Worm (Caenorhabditis elegans) whole organism, early embryonic: Measurements from ENCODE around the gene F49H12.3.

Experiments
- B0310.2 ChIP-seq: sonication (generic microtip); optimal IDR thresholded peaks from 2 replicates; lab custom pipeline; 2016; ENCODE audit warnings: mild to moderate bottlenecking, missing genetic modification characterization, missing compliant biosample characterization
- F13C5.2 ChIP-seq: sonication (generic microtip); optimal IDR thresholded peaks from 2 replicates; lab custom pipeline; 2017; ENCODE audit warnings: mild to moderate bottlenecking, missing genetic modification characterization, inconsistent platforms, missing compliant biosample characterization
- aly-1 ChIP-seq: sonication (generic microtip); optimal IDR thresholded peaks from 2 replicates; lab custom pipeline; 2016; ENCODE audit warnings: missing genetic modification characterization, missing compliant biosample characterization
- ama-1 ChIP-seq: fragments of 150-350 bp; optimal IDR thresholded peaks from 2 replicates; lab custom pipeline; 2014
- ceh-13 ChIP-seq: fragments of 200-800 bp; sonication (Bioruptor generic); optimal IDR thresholded peaks from 2 replicates; lab custom pipeline; 2018; ENCODE audit warnings: mild to moderate bottlenecking, missing genetic modification characterization, missing compliant biosample characterization
- ceh-36 ChIP-seq: sonication (generic microtip); optimal IDR thresholded peaks from 2 replicates; lab custom pipeline; 2016; ENCODE audit warnings: missing genetic modification characterization, inconsistent platforms, missing compliant biosample characterization
- ets-7 ChIP-seq: sonication (generic microtip); optimal IDR thresholded peaks from 2 replicates; lab custom pipeline; 2016; ENCODE audit warnings: missing genotype, missing genetic modification characterization, missing compliant biosample characterization
- flt-1 ChIP-seq: fragments of 200-800 bp; sonication (Bioruptor generic); IDR thresholded peaks from 2 replicates; pipeline ENCODE4 v1.3.6; 2022; ENCODE audit warnings: missing genetic modification characterization, missing compliant biosample characterization
- hmbx-1 ChIP-seq: sonication (generic microtip); optimal IDR thresholded peaks from 2 replicates; lab custom pipeline; 2016; ENCODE audit warnings: mild to moderate bottlenecking, missing genetic modification characterization, missing compliant biosample characterization
- hmg-4 ChIP-seq: fragments of 200-800 bp; sonication (Bioruptor generic); optimal IDR thresholded peaks from 2 replicates; lab custom pipeline; 2018; ENCODE audit warnings: mild to moderate bottlenecking, missing genetic modification characterization, missing compliant biosample characterization
- hnd-1 ChIP-seq: sonication (generic microtip); optimal IDR thresholded peaks from 2 replicates; lab custom pipeline; 2016; ENCODE audit warnings: missing genetic modification characterization, missing compliant biosample characterization
- pes-1 ChIP-seq: fragments of 200-800 bp; sonication (Bioruptor generic); IDR thresholded peaks from 2 replicates; pipeline ENCODE4 v1.3.6; 2022; ENCODE audit warnings: missing genetic modification reagents, missing genetic modification characterization, missing compliant biosample characterization
- scrt-1 ChIP-seq: fragments of 200-800 bp; sonication (Bioruptor generic); IDR thresholded peaks from 2 replicates; pipeline ENCODE4 v1.3.6; 2022; ENCODE audit warnings: missing genetic modification characterization, missing compliant biosample characterization
- sea-1 ChIP-seq: fragments of 200-800 bp; sonication (Bioruptor generic); conservative IDR thresholded peaks from 2 replicates; pipeline ENCODE4 v1.3.6; 2022; ENCODE audit warnings: missing genetic modification characterization, missing compliant biosample characterization
- tbx-11 ChIP-seq: fragments of 200-800 bp; sonication (Bioruptor generic); IDR thresholded peaks from 2 replicates; pipeline ENCODE4 v1.3.6; 2022; ENCODE audit warnings: missing genetic modification characterization, missing compliant biosample characterization
- tbx-37 ChIP-seq: fragments of 200-800 bp; sonication (Bioruptor generic); conservative IDR thresholded peaks from 2 replicates; pipeline ENCODE4 v1.3.6; 2022; ENCODE audit warnings: missing genetic modification reagents, missing genetic modification characterization, missing compliant biosample characterization
- tra-4 ChIP-seq: sonication (generic microtip); optimal IDR thresholded peaks from 2 replicates; lab custom pipeline; 2017; ENCODE audit warnings: missing genetic modification characterization, missing compliant biosample characterization

The F49H12.3 gene

ce11 chrX:2099002-2099401 lies 14.8 kb downstream of the F49H12.3 start:
- TF ChIP-seq hmg-4 (GFP tag; lab: Kevin White, UChicago) (no peak), flt-1 (GFP tag; lab: Robert Waterston, UW) (no peak), pes-1 (no peak)

ce11 chrX:2105310-2105709 lies 21.1 kb downstream of the F49H12.3 start, which contains the start of gene F53B1.3:
Gene F53B1.3 (plus strand): TSS chrX:2105610.
- no peak for TF ChIP-seq tbx-11
- TF ChIP-seq tra-4 (tag; lab: Kevin White, UChicago): no peak
- TF ChIP-seq tbx-37 (GFP tag; lab: Robert Waterston, UW): no peak
- no peak for TF ChIP-seq ets-7 (tag; lab: Kevin White, UChicago)
- no peak for TF ChIP-seq scrt-1
- TF ChIP-seq B0310.2 (tag; lab: Kevin White, UChicago): no peak
- TF ChIP-seq ceh-36 (tag; lab: Kevin White, UChicago): no peak
- TF ChIP-seq hmbx-1 (tag; lab: Kevin White, UChicago): no peak
- TF ChIP-seq sea-1 (GFP tag; lab: Robert Waterston, UW): no peak
- TF ChIP-seq flt-1 (GFP tag; lab: Robert Waterston, UW): no peak
- TF ChIP-seq ceh-13 (GFP tag; lab: Kevin White, UChicago): no peak
- TF ChIP-seq F13C5.2 (tag; lab: Kevin White, UChicago): no peak

DNA sequence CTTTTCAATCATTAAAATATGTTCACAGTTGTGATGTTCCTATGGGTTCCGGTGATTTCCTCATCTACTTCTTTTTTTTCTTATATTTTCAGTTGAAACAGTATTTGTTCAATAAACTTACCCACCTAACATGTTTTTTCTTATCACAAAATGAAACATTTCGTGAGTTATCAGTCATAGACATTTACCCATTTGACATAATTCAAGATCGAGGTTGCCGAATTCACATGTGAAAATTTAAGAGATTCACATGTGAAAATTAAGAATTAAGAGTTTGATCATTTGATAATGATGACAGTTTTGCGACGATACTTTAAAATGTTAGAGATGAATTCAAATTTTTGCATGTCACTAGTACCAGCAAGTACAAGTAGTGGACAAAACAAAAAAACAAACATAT lies 23.2 kb downstream of the F49H12.3 start:
- TF ChIP-seq ceh-36 (tag; lab: Kevin White, UChicago) (no peak), hmg-4 (GFP tag; lab: Kevin White, UChicago) (no peak), tbx-11 (no peak), pes-1 (no peak), ama-1 (lab: Kevin White, UChicago) (no peak)

DNA sequence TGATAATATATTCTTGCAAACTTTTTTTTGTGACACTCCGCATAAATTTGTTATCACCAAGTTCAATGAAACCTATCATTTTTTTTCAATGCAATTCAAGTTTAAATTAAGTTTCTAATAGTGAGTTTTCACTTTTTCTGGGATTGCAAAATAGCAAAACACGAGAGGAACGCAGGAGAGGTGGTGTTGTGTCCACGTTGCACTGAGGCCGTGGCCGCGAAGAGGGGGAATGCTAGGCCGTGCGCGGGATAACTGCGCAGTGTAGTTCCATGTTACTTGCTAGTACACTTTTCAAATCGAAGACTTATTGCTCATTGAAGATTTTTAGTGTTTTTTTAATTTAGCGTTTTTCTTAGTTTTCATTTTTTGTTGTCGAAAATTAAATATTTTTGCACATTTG lies 24.0 kb downstream of the F49H12.3 start:
- TF ChIP-seq pes-1 (no peak), ama-1 (lab: Kevin White, UChicago) (no peak), aly-1 (no peak), tbx-37 (GFP tag; lab: Robert Waterston, UW) (0 out of 2 replicates have a peak, but pooled peaks have one; percentile 23), sea-1 (GFP tag; lab: Robert Waterston, UW) (0 out of 2 replicates have a peak, but pooled peaks have one; percentile 16), flt-1 (GFP tag; lab: Robert Waterston, UW) (no peak), tbx-11 (0 out of 2 replicates have a peak, but pooled peaks have one; percentile 8), F13C5.2 (tag; lab: Kevin White, UChicago) (no peak), hmg-4 (GFP tag; lab: Kevin White, UChicago) (no peak)

- TF ChIP-seq ceh-36 (tag; lab: Kevin White, UChicago): no peak
- TF ChIP-seq tra-4 (tag; lab: Kevin White, UChicago): no peak
- TF ChIP-seq tbx-11: no peak
- no peak for TF ChIP-seq flt-1 (GFP tag; lab: Robert Waterston, UW)
- no peak for TF ChIP-seq hmg-4 (GFP tag; lab: Kevin White, UChicago)
- no peak for TF ChIP-seq F13C5.2 (tag; lab: Kevin White, UChicago)
- TF ChIP-seq sea-1 (GFP tag; lab: Robert Waterston, UW): no peak
- TF ChIP-seq ceh-13 (GFP tag; lab: Kevin White, UChicago): no peak
Observed at ce11 chrX:2108682-2109081, 24.5 kb downstream of the F49H12.3 start, which contains the start of gene F53B1.2. Gene F53B1.2 (plus strand): TSS chrX:2108982.

ce11 chrX:2110603-2111327 lies 26.6 kb downstream of the F49H12.3 start:
- TF ChIP-seq sea-1 (GFP tag; lab: Robert Waterston, UW): no peak
- TF ChIP-seq F13C5.2 (tag; lab: Kevin White, UChicago): no peak
- TF ChIP-seq aly-1: no peak
- no peak for TF ChIP-seq scrt-1
- TF ChIP-seq hmg-4 (GFP tag; lab: Kevin White, UChicago): no peak
- no peak for TF ChIP-seq ceh-13 (GFP tag; lab: Kevin White, UChicago)
- no peak for TF ChIP-seq ceh-36 (tag; lab: Kevin White, UChicago)
- TF ChIP-seq ama-1 (lab: Kevin White, UChicago): no peak
- TF ChIP-seq tbx-37 (GFP tag; lab: Robert Waterston, UW): no peak
- no peak for TF ChIP-seq B0310.2 (tag; lab: Kevin White, UChicago)
- TF ChIP-seq flt-1 (GFP tag; lab: Robert Waterston, UW): no peak
- TF ChIP-seq tbx-11: no peak
- no peak for TF ChIP-seq ets-7 (tag; lab: Kevin White, UChicago)
- no peak for TF ChIP-seq tra-4 (tag; lab: Kevin White, UChicago)
- TF ChIP-seq hmbx-1 (tag; lab: Kevin White, UChicago): no peak
- no peak for TF ChIP-seq pes-1
- TF ChIP-seq hnd-1 (tag; lab: Kevin White, UChicago): no peak

ce11 chrX:2113004-2113403 lies 28.8 kb downstream of the F49H12.3 start, which contains the start of gene bus-5:
Gene bus-5 (minus strand): TSS chrX:2113104.
- TF ChIP-seq tbx-37 (GFP tag; lab: Robert Waterston, UW): no peak
- TF ChIP-seq scrt-1: no peak
- no peak for TF ChIP-seq B0310.2 (tag; lab: Kevin White, UChicago)
- TF ChIP-seq aly-1: no peak
- TF ChIP-seq flt-1 (GFP tag; lab: Robert Waterston, UW): no peak
- TF ChIP-seq ets-7 (tag; lab: Kevin White, UChicago): no peak
- no peak for TF ChIP-seq hnd-1 (tag; lab: Kevin White, UChicago)
- TF ChIP-seq hmg-4 (GFP tag; lab: Kevin White, UChicago): no peak
- no peak for TF ChIP-seq sea-1 (GFP tag; lab: Robert Waterston, UW)
- TF ChIP-seq pes-1: no peak
- TF ChIP-seq ceh-36 (tag; lab: Kevin White, UChicago): no peak
- TF ChIP-seq hmbx-1 (tag; lab: Kevin White, UChicago): no peak
